Worm (Caenorhabditis elegans) whole organism, L3 larva: Measurements from ENCODE around the gene fbxa-153.

Experiments used
- daf-12 ChIP-seq: fragments of 150-350 bp; optimal IDR thresholded peaks from 2 replicates; lab custom pipeline; 2014; ENCODE audit warnings: missing biosample characterization, missing genetic modification reagents, missing genetic modification characterization
- elt-1 ChIP-seq: fragments of 150-350 bp; optimal IDR thresholded peaks from 2 replicates; lab custom pipeline; 2014; ENCODE audit warnings: missing biosample characterization, missing genetic modification characterization
- elt-3 ChIP-seq, 3 experiments: fragments of 150-350 bp in 1 of 3; sonication (generic microtip) in 2 of 3; optimal IDR thresholded peaks; 2 replicates in 2 of 3; 4 replicates in 1 of 3; lab custom pipeline; 2014 to 2017; ENCODE audit warnings: missing biosample characterization in 3 of 3, missing genetic modification characterization in 3 of 3
- nhr-237 ChIP-seq: fragments of 150-350 bp; optimal IDR thresholded peaks from 2 replicates; lab custom pipeline; 2014; ENCODE audit warnings: missing biosample characterization, missing genetic modification characterization
- nhr-67 ChIP-seq: fragments of 150-350 bp; optimal IDR thresholded peaks from 2 replicates; lab custom pipeline; 2014; ENCODE audit warnings: missing biosample characterization, missing genetic modification characterization
- nhr-77 ChIP-seq: fragments of 150-350 bp; optimal IDR thresholded peaks from 2 replicates; lab custom pipeline; 2014; ENCODE audit warnings: missing biosample characterization, missing genetic modification characterization
- pqm-1 ChIP-seq: fragments of 150-350 bp; optimal IDR thresholded peaks from 2 replicates; lab custom pipeline; 2017; ENCODE audit warnings: missing biosample characterization, missing genetic modification characterization, inconsistent platforms

- no peak for TF ChIP-seq pqm-1 (tag; lab: Kevin White, UChicago)
- TF ChIP-seq nhr-77, result no peak
- TF ChIP-seq elt-1 (tag; lab: Kevin White, UChicago), result no peak
- TF ChIP-seq nhr-237 (tag; lab: Kevin White, UChicago), result no peak
- TF ChIP-seq elt-3 (tag; optimal IDR thresholded peaks at IDR 0.05; lab: Kevin White, UChicago), result no peak
- no peak for TF ChIP-seq daf-12 (tag; lab: Kevin White, UChicago)
- no peak for TF ChIP-seq nhr-67 (tag; lab: Kevin White, UChicago)
These were observed 15.6 kb downstream of the fbxa-153 start, which contains the start of gene fbxa-139 for ce11 chrV:15594573-15594972.
